Worm (Caenorhabditis elegans) whole organism, L4/young adult: ENCODE measurements around the gene srh-282.

Experiments used
- dao-5 ChIP-seq: sonication (generic microtip); optimal IDR thresholded peaks from 2 replicates; lab custom pipeline; 2016; ENCODE audit warnings: missing genotype, missing genetic modification characterization, moderate library complexity, missing compliant biosample characterization
- him-1 ChIP-seq: sonication (generic microtip); optimal IDR thresholded peaks from 2 replicates; lab custom pipeline; 2016; ENCODE audit warnings: missing genotype, missing genetic modification reagents, missing genetic modification characterization, missing compliant biosample characterization

- TF ChIP-seq him-1 (tag; lab: Kevin White, UChicago) (no peak), dao-5 (tag; lab: Kevin White, UChicago) (no peak)
These were observed 26.0 kb upstream of the srh-282 start for ce11 chrIV:299190-299589.
